Worm (Caenorhabditis elegans) whole organism, L2 larva: ENCODE data around the gene glb-14.

Experiments used
- C34F6.9 ChIP-seq: fragments of 150-350 bp; optimal IDR thresholded peaks from 2 replicates; lab custom pipeline; 2014; ENCODE audit warnings: missing biosample characterization, missing genetic modification characterization
- F13H6.1 ChIP-seq: sonication (generic microtip); optimal IDR thresholded peaks from 2 replicates; lab custom pipeline; 2016; ENCODE audit warnings: missing genetic modification characterization, missing compliant biosample characterization
- R02D3.7 ChIP-seq: fragments of 150-350 bp; optimal IDR thresholded peaks from 2 replicates; lab custom pipeline; 2014; ENCODE audit warnings: missing biosample characterization, missing genetic modification characterization
- ZK546.5 ChIP-seq: sonication (generic microtip); optimal IDR thresholded peaks from 2 replicates; lab custom pipeline; 2017; ENCODE audit warnings: missing biosample characterization, missing genetic modification characterization
- alr-1 ChIP-seq: fragments of 150-350 bp; optimal IDR thresholded peaks from 2 replicates; lab custom pipeline; 2014; ENCODE audit warnings: missing biosample characterization, missing genetic modification characterization
- aly-2 ChIP-seq: fragments of 150-350 bp; optimal IDR thresholded peaks from 2 replicates; lab custom pipeline; 2014; ENCODE audit warnings: missing biosample characterization, missing genetic modification characterization
- ama-1 ChIP-seq: fragments of 150-350 bp; optimal IDR thresholded peaks from 2 replicates; lab custom pipeline; 2018; ENCODE audit warnings: inconsistent platforms
- blmp-1 ChIP-seq: sonication (generic microtip); optimal IDR thresholded peaks from 2 replicates; lab custom pipeline; 2017; ENCODE audit warnings: missing genetic modification characterization, mild to moderate bottlenecking, missing compliant biosample characterization, antibody characterized with exemption, moderate library complexity; ENCODE audit not compliant: insufficient read depth
- ceh-16 ChIP-seq: fragments of 150-350 bp; optimal IDR thresholded peaks from 2 replicates; lab custom pipeline; 2014; ENCODE audit warnings: missing biosample characterization, missing genetic modification characterization
- ceh-82 ChIP-seq: fragments of 150-350 bp; optimal IDR thresholded peaks from 2 replicates; lab custom pipeline; 2014; ENCODE audit warnings: missing biosample characterization, missing genetic modification characterization
- crh-2 ChIP-seq: sonication (generic microtip); optimal IDR thresholded peaks from 2 replicates; lab custom pipeline; 2017; ENCODE audit warnings: missing biosample characterization, missing genetic modification characterization
- egl-27 ChIP-seq: sonication (generic microtip); optimal IDR thresholded peaks from 3 replicates; lab custom pipeline; 2017; ENCODE audit warnings: missing biosample characterization, missing genetic modification reagents, missing genetic modification characterization
- fos-1 ChIP-seq: fragments of 150-350 bp; optimal IDR thresholded peaks from 2 replicates; lab custom pipeline; 2014; ENCODE audit warnings: missing biosample characterization, missing genetic modification characterization
- gmeb-1 ChIP-seq: fragments of 150-350 bp; optimal IDR thresholded peaks from 2 replicates; lab custom pipeline; 2014; ENCODE audit warnings: missing biosample characterization, missing genetic modification characterization
- lin-11 ChIP-seq: fragments of 150-350 bp; sonication (generic microtip); optimal IDR thresholded peaks from 2 replicates; lab custom pipeline; 2014; ENCODE audit warnings: missing biosample characterization, missing genetic modification characterization, inconsistent platforms, mixed read lengths
- lin-13 ChIP-seq: fragments of 150-350 bp; optimal IDR thresholded peaks from 2 replicates; lab custom pipeline; 2014; ENCODE audit warnings: missing biosample characterization, missing genetic modification reagents, missing genetic modification characterization
- lsy-2 ChIP-seq, 2 experiments: fragments of 150-350 bp in 1 of 2; sonication (generic microtip) in 1 of 2; optimal IDR thresholded peaks; 2 replicates each; lab custom pipeline; 2014 to 2017; ENCODE audit warnings: missing biosample characterization in 2 of 2, missing genetic modification characterization in 2 of 2
- mab-5 ChIP-seq: fragments of 150-350 bp; optimal IDR thresholded peaks from 2 replicates; lab custom pipeline; 2014; ENCODE audit warnings: missing biosample characterization, missing genetic modification characterization
- mdl-1 ChIP-seq, 2 experiments: fragments of 150-350 bp in 1 of 2; sonication (generic microtip) in 1 of 2; optimal IDR thresholded peaks; 2 replicates each; lab custom pipeline; 2017; ENCODE audit warnings: missing biosample characterization in 2 of 2, missing genetic modification characterization in 2 of 2
- nhr-10 ChIP-seq: sonication (generic microtip); optimal IDR thresholded peaks from 2 replicates; lab custom pipeline; 2017; ENCODE audit warnings: missing biosample characterization, missing genetic modification characterization
- nhr-11 ChIP-seq: fragments of 150-350 bp; optimal IDR thresholded peaks from 2 replicates; lab custom pipeline; 2014; ENCODE audit warnings: missing biosample characterization, missing genetic modification characterization
- nhr-129 ChIP-seq: fragments of 150-350 bp; optimal IDR thresholded peaks from 2 replicates; lab custom pipeline; 2014; ENCODE audit warnings: missing biosample characterization, missing genetic modification characterization
- nhr-21 ChIP-seq: fragments of 150-350 bp; optimal IDR thresholded peaks from 2 replicates; lab custom pipeline; 2014; ENCODE audit warnings: missing biosample characterization, missing genetic modification characterization
- nhr-25 ChIP-seq: fragments of 150-350 bp; sonication (generic microtip); optimal IDR thresholded peaks from 3 replicates; lab custom pipeline; 2014; ENCODE audit warnings: missing biosample characterization, missing genetic modification characterization
- nhr-77 ChIP-seq: fragments of 150-350 bp; optimal IDR thresholded peaks from 2 replicates; lab custom pipeline; 2014; ENCODE audit warnings: missing biosample characterization, missing genetic modification characterization
- sem-4 ChIP-seq: fragments of 150-350 bp; optimal IDR thresholded peaks from 2 replicates; lab custom pipeline; 2014; ENCODE audit warnings: missing biosample characterization, missing genetic modification reagents, missing genetic modification characterization
- skn-1 ChIP-seq: sonication (generic microtip); optimal IDR thresholded peaks from 2 replicates; lab custom pipeline; 2017; ENCODE audit warnings: missing biosample characterization, missing genetic modification characterization
- sma-3 ChIP-seq: sonication (generic microtip); optimal IDR thresholded peaks from 2 replicates; lab custom pipeline; 2016; ENCODE audit warnings: missing genetic modification reagents, missing genetic modification characterization, missing compliant biosample characterization
- sma-9 ChIP-seq, 2 experiments: fragments of 150-350 bp in 1 of 2; sonication (generic microtip) in 1 of 2; optimal IDR thresholded peaks; 2 replicates each; lab custom pipeline; 2014 to 2016; ENCODE audit warnings: missing genetic modification characterization in 2 of 2, mild to moderate bottlenecking in 1 of 2, missing biosample characterization in 1 of 2, missing compliant biosample characterization in 1 of 2, missing genetic modification reagents in 1 of 2, moderate library complexity in 1 of 2
- snpc-4 ChIP-seq: fragments of 150-350 bp; optimal IDR thresholded peaks from 2 replicates; lab custom pipeline; 2014; ENCODE audit warnings: missing biosample characterization, missing genetic modification characterization
- unc-39 ChIP-seq: fragments of 150-350 bp; optimal IDR thresholded peaks from 2 replicates; lab custom pipeline; 2014; ENCODE audit warnings: missing biosample characterization, missing genetic modification characterization
- unc-55 ChIP-seq: fragments of 150-350 bp; sonication (generic microtip); optimal IDR thresholded peaks from 3 replicates; lab custom pipeline; 2014; ENCODE audit warnings: missing biosample characterization, missing genetic modification reagents, missing genetic modification characterization
- unc-62 ChIP-seq: fragments of 150-350 bp; optimal IDR thresholded peaks from 2 replicates; lab custom pipeline; 2014; ENCODE audit warnings: missing biosample characterization, missing genetic modification reagents, missing genetic modification characterization
- zag-1 ChIP-seq: fragments of 150-350 bp; optimal IDR thresholded peaks from 2 replicates; lab custom pipeline; 2014; ENCODE audit warnings: missing biosample characterization, missing genetic modification characterization
- ztf-1 ChIP-seq: fragments of 200-800 bp; sonication (Bioruptor generic); conservative IDR thresholded peaks from 2 replicates; pipeline ENCODE4 v1.3.6; 2022; ENCODE audit warnings: missing genetic modification characterization, missing compliant biosample characterization

Gene glb-14

DNA sequence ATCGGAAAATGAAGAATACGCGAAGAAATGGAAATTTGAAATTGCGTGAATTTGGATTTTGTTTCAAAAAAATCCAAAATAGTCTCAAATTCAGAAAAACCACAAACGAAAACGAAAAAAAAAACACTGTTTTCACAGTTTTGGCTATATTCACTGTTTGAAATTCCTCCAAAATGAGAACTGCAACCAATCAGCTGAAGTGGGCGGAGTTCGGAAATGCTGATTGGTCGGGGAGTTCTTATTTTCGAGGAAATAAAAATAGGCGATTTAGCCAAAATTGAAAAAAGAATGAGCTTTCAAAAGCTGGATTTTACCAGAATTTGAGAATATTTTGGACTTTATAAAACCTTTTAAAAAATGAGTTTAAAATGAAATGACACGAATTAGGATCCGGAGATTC is at the start of gene glb-14:
Gene glb-14 (minus strand): TSS at position 97 of the 400 bp plus-strand sequence.
- TF ChIP-seq mab-5 (tag; lab: Kevin White, UChicago) (no peak), nhr-129 (tag; lab: Kevin White, UChicago) (no peak), skn-1 (tag; lab: Kevin White, UChicago) (no peak), F13H6.1 (tag; lab: Kevin White, UChicago) (no peak), ceh-82 (tag; lab: Kevin White, UChicago) (no peak), gmeb-1 (tag; lab: Kevin White, UChicago) (no peak), blmp-1 (tag; lab: Kevin White, UChicago) (no peak), ZK546.5 (no peak), nhr-10 (tag; lab: Kevin White, UChicago) (no peak), crh-2 (tag; lab: Kevin White, UChicago) (no peak), egl-27 (tag; lab: Kevin White, UChicago) (no peak), sem-4 (tag; lab: Kevin White, UChicago) (no peak)

ce11 chrV:15594573-15594972 is 49.8 kb upstream of the glb-14 start, which contains the start of gene fbxa-139:
fbxa-139 (minus strand) TSS chrV:15594673.
- no peak for TF ChIP-seq zag-1 (tag; lab: Kevin White, UChicago)

- TF ChIP-seq crh-2 (tag; lab: Kevin White, UChicago) (peak; percentile 24), sma-3 (GFP tag; lab: Kevin White, UChicago) (peak; percentile 49), F13H6.1 (tag; lab: Kevin White, UChicago) (peak; percentile 25), nhr-129 (tag; lab: Kevin White, UChicago) (peak; percentile 7), lsy-2 (tag; optimal IDR thresholded peaks at IDR 0.05; lab: Kevin White, UChicago) (peak; percentile 65 to 95), lin-13 (GFP tag; lab: Kevin White, UChicago) (peak; percentile 9), unc-55 (GFP tag; lab: Kevin White, UChicago) (peak; percentile 65)
Observed at ce11 chrV:15590183-15590667, 45.4 kb upstream of the glb-14 start, which contains the start of gene F28F8.7. F28F8.7 (minus strand) TSS chrV:15590617.

DNA sequence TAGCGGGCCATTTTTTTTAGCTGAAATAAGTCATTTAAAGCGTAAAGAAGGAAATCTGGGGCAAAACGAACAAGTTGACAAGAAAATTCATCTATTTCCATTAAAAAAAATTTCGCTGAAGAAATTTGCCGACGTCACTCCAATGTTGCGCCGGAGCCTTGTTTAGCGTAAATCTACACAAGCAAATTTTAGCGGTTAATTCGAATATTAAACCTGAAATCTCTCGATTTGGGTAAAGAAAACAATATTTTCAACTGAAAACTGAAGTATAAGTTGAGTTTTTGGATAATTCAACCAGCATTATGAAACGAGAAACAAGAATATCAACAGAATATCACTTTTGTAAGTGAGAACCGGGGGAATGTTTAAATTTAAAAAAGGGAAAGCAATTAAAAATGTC is 33.6 kb upstream of the glb-14 start, which contains the start of gene F28F8.9:
Gene F28F8.9 (minus strand): TSS at position 288 of the 400 bp plus-strand sequence.
- peak; percentile 55 for TF ChIP-seq C34F6.9 (tag; lab: Kevin White, UChicago)
- TF ChIP-seq ztf-1 (GFP tag; lab: Robert Waterston, UW), result no peak
- TF ChIP-seq lsy-2 (tag; optimal IDR thresholded peaks at IDR 0.05; lab: Kevin White, UChicago), result peak in 1 of 2 experiments; percentile 74
- TF ChIP-seq gmeb-1 (tag; lab: Kevin White, UChicago), result peak; percentile 90
- no peak for TF ChIP-seq sem-4 (tag; lab: Kevin White, UChicago)
- peak; percentile 4 for TF ChIP-seq sma-3 (GFP tag; lab: Kevin White, UChicago)
- peak; percentile 35 for TF ChIP-seq lin-13 (GFP tag; lab: Kevin White, UChicago)
- no peak for TF ChIP-seq zag-1 (tag; lab: Kevin White, UChicago)
- peak; percentile 87 for TF ChIP-seq R02D3.7 (tag; lab: Kevin White, UChicago)
- peak; percentile 32 for TF ChIP-seq crh-2 (tag; lab: Kevin White, UChicago)
- peak; percentile 39 for TF ChIP-seq sma-9 (GFP tag; optimal IDR thresholded peaks at IDR 0.05; lab: Kevin White, UChicago)
- no peak for TF ChIP-seq sma-9 (tag; optimal IDR thresholded peaks at IDR 0.05; lab: Kevin White, UChicago)
- TF ChIP-seq nhr-129 (tag; lab: Kevin White, UChicago), result peak; percentile 66
- TF ChIP-seq unc-39, result no peak
- peak; percentile 36 for TF ChIP-seq snpc-4 (tag; lab: Kevin White, UChicago)
- TF ChIP-seq unc-55 (GFP tag; lab: Kevin White, UChicago), result peak; percentile 62

- TF ChIP-seq ceh-16 (tag; lab: Kevin White, UChicago), result no peak
- peak; percentile 34 for TF ChIP-seq nhr-25 (tag; lab: Kevin White, UChicago)
Observed at ce11 chrV:15577395-15577896, 32.7 kb upstream of the glb-14 start, which contains the start of gene atx-3. atx-3 (minus strand) TSS chrV:15577445.

DNA sequence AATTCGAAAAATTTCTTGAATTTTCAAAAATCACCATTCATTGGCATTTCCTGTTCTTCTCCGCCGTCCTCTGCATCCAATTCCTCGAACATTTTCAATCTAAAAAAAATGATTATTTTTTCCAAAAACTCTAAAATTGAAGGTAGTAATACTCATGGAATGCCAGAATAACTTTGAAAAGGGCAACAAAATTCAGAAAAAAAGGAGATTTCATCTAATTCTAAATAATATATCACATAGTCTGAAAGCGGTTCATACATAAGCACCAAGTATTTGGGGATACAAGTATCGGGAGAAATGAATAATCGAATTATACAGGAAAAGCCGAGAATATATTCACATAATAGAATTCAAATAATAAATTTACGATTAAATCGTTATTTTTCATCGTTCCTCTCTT is 30.5 kb upstream of the glb-14 start, which contains the start of gene mdt-28:
Gene mdt-28 (minus strand): TSS at position 101 of the 400 bp plus-strand sequence.
- TF ChIP-seq aly-2 (tag; lab: Kevin White, UChicago), result no peak
- no peak for TF ChIP-seq nhr-21 (tag; lab: Kevin White, UChicago)
- no peak for TF ChIP-seq nhr-77
- TF ChIP-seq alr-1 (tag; lab: Kevin White, UChicago), result no peak
- no peak for TF ChIP-seq ztf-1 (GFP tag; lab: Robert Waterston, UW)
- TF ChIP-seq fos-1 (tag; lab: Kevin White, UChicago), result no peak
- TF ChIP-seq ama-1 (lab: Kevin White, UChicago), result no peak
- no peak for TF ChIP-seq nhr-25 (tag; lab: Kevin White, UChicago)
- TF ChIP-seq snpc-4 (tag; lab: Kevin White, UChicago), result no peak
- no peak for TF ChIP-seq ZK546.5
- no peak for TF ChIP-seq sma-9 (GFP tag; optimal IDR thresholded peaks at IDR 0.05; lab: Kevin White, UChicago)
- no peak for TF ChIP-seq sma-9 (tag; optimal IDR thresholded peaks at IDR 0.05; lab: Kevin White, UChicago)
- TF ChIP-seq egl-27 (tag; lab: Kevin White, UChicago), result no peak
- no peak for TF ChIP-seq nhr-11 (tag; lab: Kevin White, UChicago)
- TF ChIP-seq mdl-1 (tag; optimal IDR thresholded peaks at IDR 0.05; lab: Kevin White, UChicago), result no peak
- TF ChIP-seq skn-1 (tag; lab: Kevin White, UChicago), result no peak
- TF ChIP-seq crh-2 (tag; lab: Kevin White, UChicago), result no peak
- no peak for TF ChIP-seq lin-11 (tag; lab: Kevin White, UChicago)
- TF ChIP-seq unc-62 (GFP tag; lab: Kevin White, UChicago), result no peak
- TF ChIP-seq ceh-82 (tag; lab: Kevin White, UChicago), result no peak
